Fruit fly (Drosophila melanogaster): Measurements from ENCODE around the gene Ccp84Ag.

The Ccp84Ag gene

dm6 chr3R:6678480-6678879, 8.0 kb upstream of the Ccp84Ag start, which contains the start of gene lab (continued):
- peak; percentile 55 for TF ChIP-seq CG3065 (GFP tag; optimal IDR thresholded peaks at IDR 0.05)
- TF ChIP-seq CG5180 (GFP tag; optimal IDR thresholded peaks at IDR 0.05), result peak; percentile 85
- TF ChIP-seq MBD-R2 (GFP tag; IDR thresholded peaks at IDR 0.05), result peak; percentile 10; the same call in 1 of the 2 replicates
- TF ChIP-seq Bgb (GFP tag; IDR thresholded peaks at IDR 0.05; ENCODE audit: partially characterized antibody), result peak; percentile 20; the same call in 1 of the 2 replicates
- peak; percentile 10 for TF ChIP-seq CG17829 (tag; optimal IDR thresholded peaks at IDR 0.05)
- peak; percentile 40 for TF ChIP-seq HmgZ (tag; optimal IDR thresholded peaks at IDR 0.05)
- TF ChIP-seq Adf1 (GFP tag; IDR thresholded peaks at IDR 0.05), result 0 out of 2 replicates have a peak, but pooled peaks have one; percentile 10
- no peak for TF ChIP-seq CG6175 (GFP tag; IDR thresholded peaks at IDR 0.05)
- no peak for TF ChIP-seq Lhr (GFP tag; optimal IDR thresholded peaks at IDR 0.05)
- TF ChIP-seq jing (GFP tag; optimal IDR thresholded peaks at IDR 0.05), result peak; percentile 14
- peak; percentile 24 for TF ChIP-seq oc (tag; optimal IDR thresholded peaks at IDR 0.05)
- TF ChIP-seq Opbp (GFP tag; IDR thresholded peaks at IDR 0.05; ENCODE audit: partially characterized antibody), result 0 out of 3 replicates have a peak, but pooled peaks have one; percentile 54
- no peak for TF ChIP-seq Trl (optimal IDR thresholded peaks at IDR 0.05)
- TF ChIP-seq Trl (GFP tag; optimal IDR thresholded peaks at IDR 0.05), result no peak
- TF ChIP-seq cg (GFP tag; optimal IDR thresholded peaks at IDR 0.05), result peak; percentile 45
- TF ChIP-seq kay (GFP tag; optimal IDR thresholded peaks at IDR 0.05), result peak; percentile 76
- TF ChIP-seq Scr (GFP tag; IDR thresholded peaks at IDR 0.05; ENCODE audit: partially characterized antibody), result 0 out of 2 replicates have a peak, but pooled peaks have one; percentile 17
- peak; percentile 78; the same call in 2 of the 3 replicates for TF ChIP-seq CG2199 (GFP tag; IDR thresholded peaks at IDR 0.05)
- peak; percentile 31; the same call in 1 of the 4 replicates for TF ChIP-seq chinmo (GFP tag; IDR thresholded peaks at IDR 0.05; ENCODE audit: partially characterized antibody)
- TF ChIP-seq CG34224 (GFP tag; IDR thresholded peaks at IDR 0.05; ENCODE audit: partially characterized antibody), result no peak; the same call in 2 of the 3 replicates
- TF ChIP-seq ewg (GFP tag; optimal IDR thresholded peaks at IDR 0.05), result no peak
- TF ChIP-seq Nf-YC (tag; optimal IDR thresholded peaks at IDR 0.05), result peak; percentile 98
- TF ChIP-seq CG42726 (GFP tag; IDR thresholded peaks at IDR 0.05; ENCODE audit: partially characterized antibody), result peak; percentile 59; the same call in 1 of the 2 replicates
- TF ChIP-seq CG4282 (GFP tag; optimal IDR thresholded peaks at IDR 0.05), result no peak
- 0 out of 2 replicates have a peak, but pooled peaks have one; percentile 15 for TF ChIP-seq bbx (GFP tag; IDR thresholded peaks at IDR 0.05; ENCODE audit: partially characterized antibody)
- peak; percentile 73; the same call in 1 of the 2 replicates for TF ChIP-seq seq (GFP tag; IDR thresholded peaks at IDR 0.05)
- peak; percentile 71 for TF ChIP-seq GATAe (GFP tag; conservative IDR thresholded peaks at IDR 0.05)

- TF ChIP-seq jing (GFP tag; optimal IDR thresholded peaks at IDR 0.05), result peak; percentile 27
- TF ChIP-seq CG30403 (GFP tag; optimal IDR thresholded peaks at IDR 0.05), result no peak
- no peak for TF ChIP-seq CG7271 (tag; optimal IDR thresholded peaks at IDR 0.05)
- TF ChIP-seq pros (GFP tag; optimal IDR thresholded peaks at IDR 0.05), result peak; percentile 3
- no peak for TF ChIP-seq slbo (GFP tag; IDR thresholded peaks at IDR 0.05)
- TF ChIP-seq CoRest (tag; optimal IDR thresholded peaks at IDR 0.05), result no peak
- TF ChIP-seq CG1832 (GFP tag; optimal IDR thresholded peaks at IDR 0.05), result peak; percentile 60
- no peak; the same call in 1 of the 2 replicates for TF ChIP-seq ttk (GFP tag; IDR thresholded peaks at IDR 0.05)
- no peak for TF ChIP-seq cg (GFP tag; optimal IDR thresholded peaks at IDR 0.05)
- peak; percentile 98 for TF ChIP-seq Nf-YC (tag; optimal IDR thresholded peaks at IDR 0.05)
- peak; percentile 99 for TF ChIP-seq Nf-YB (GFP tag; optimal IDR thresholded peaks at IDR 0.05)
- TF ChIP-seq sr (GFP tag; IDR thresholded peaks at IDR 0.05), result no peak
- no peak for TF ChIP-seq dm (GFP tag; optimal IDR thresholded peaks at IDR 0.05)
- TF ChIP-seq cato (GFP tag; optimal IDR thresholded peaks at IDR 0.05; ENCODE audit: borderline replicate concordance), result no peak
- no peak for TF ChIP-seq bcd (GFP tag; optimal IDR thresholded peaks at IDR 0.05)
- no peak for TF ChIP-seq Gsc (GFP tag; IDR thresholded peaks at IDR 0.05)
- TF ChIP-seq CG3726 (GFP tag; IDR thresholded peaks at IDR 0.05), result no peak
- TF ChIP-seq CG12391 (tag; optimal IDR thresholded peaks at IDR 0.05), result no peak
- no peak for TF ChIP-seq CG6791 (GFP tag; IDR thresholded peaks at IDR 0.05; ENCODE audit: partially characterized antibody)
- TF ChIP-seq CTCF (GFP tag; optimal IDR thresholded peaks at IDR 0.05), result no peak
- TF ChIP-seq seq (GFP tag; IDR thresholded peaks at IDR 0.05), result peak; percentile 52; the same call in 1 of the 2 replicates
- TF ChIP-seq CG12219 (GFP tag; optimal IDR thresholded peaks at IDR 0.05), result no peak
- no peak for TF ChIP-seq CG18476 (GFP tag; optimal IDR thresholded peaks at IDR 0.05)
- TF ChIP-seq nerfin-1 (tag; optimal IDR thresholded peaks at IDR 0.05), result no peak
- TF ChIP-seq Nf-YA (GFP tag; IDR thresholded peaks at IDR 0.05), result peak; percentile 91
- peak; percentile 69 for TF ChIP-seq CG15479 (GFP tag; optimal IDR thresholded peaks at IDR 0.05)
- no peak for TF ChIP-seq Mad (GFP tag; optimal IDR thresholded peaks at IDR 0.05)
These were observed 3.4 kb upstream of the Ccp84Ag start for dm6 chr3R:6683135-6683534.

Measured in whole organism, embryonic.